Fruit fly (Drosophila melanogaster) whole organism, embryonic: Measurements from ENCODE around the gene TTLL5.

Source experiments
- Awh ChIP-seq: fragments of 200-800 bp; sonication (Bioruptor generic); IDR thresholded peaks from 2 replicates; pipeline ENCODE4, ENCODE4 v1.3.6; 2022; ENCODE audit warnings: missing biosample characterization, missing genetic modification characterization
- CG10321 ChIP-seq: fragments of 200-800 bp; sonication (Bioruptor generic); IDR thresholded peaks from 2 replicates; pipeline ENCODE4 v1.3.6; 2022; ENCODE audit warnings: missing biosample characterization, missing genetic modification characterization
- CG10431 ChIP-seq: fragments of 200-800 bp; sonication (Bioruptor generic); optimal IDR thresholded peaks from 3 replicates; lab custom pipeline; 2018; ENCODE audit warnings: missing biosample characterization, mild to moderate bottlenecking, missing genetic modification characterization
- CG11560 ChIP-seq: fragments of 200-800 bp; sonication (Bioruptor generic); IDR thresholded peaks from 3 replicates; pipeline ENCODE4 v1.3.6; 2022; ENCODE audit warnings: missing biosample characterization, missing genetic modification characterization
- CG17186 ChIP-seq: fragments of 200-800 bp; sonication (Bioruptor generic); optimal IDR thresholded peaks from 3 replicates; lab custom pipeline; 2017; ENCODE audit warnings: missing biosample characterization, missing genetic modification reagents, missing genetic modification characterization
- CG17612 ChIP-seq: fragments of 200-800 bp; sonication (Bioruptor generic); IDR thresholded peaks from 2 replicates; pipeline ENCODE4 v1.3.6; 2022; ENCODE audit warnings: missing biosample characterization, missing genetic modification characterization
- CG2199 ChIP-seq: fragments of 200-800 bp; sonication (Bioruptor generic); IDR thresholded peaks from 3 replicates; pipeline ENCODE4 v1.3.6; 2022; ENCODE audit warnings: missing biosample characterization, missing genetic modification characterization
- CG34224 ChIP-seq: fragments of 200-800 bp; sonication (Bioruptor generic); IDR thresholded peaks from 3 replicates; pipeline ENCODE4 v1.3.6; 2022; ENCODE audit warnings: missing biosample characterization, missing genetic modification characterization; ENCODE audit not compliant: partially characterized antibody
- CG6654 ChIP-seq: fragments of 200-800 bp; sonication (Bioruptor generic); optimal IDR thresholded peaks from 2 replicates; lab custom pipeline; 2017; ENCODE audit warnings: missing biosample characterization, mild to moderate bottlenecking, missing genetic modification characterization
- CG6689 ChIP-seq: fragments of 200-800 bp; sonication (Bioruptor generic); IDR thresholded peaks from 2 replicates; pipeline ENCODE4 v1.3.6; 2022; ENCODE audit warnings: missing biosample characterization, missing genetic modification characterization
- CG8089 ChIP-seq: fragments of 200-800 bp; sonication (Bioruptor generic); optimal IDR thresholded peaks from 3 replicates; lab custom pipeline; 2016; ENCODE audit warnings: missing biosample characterization, missing genetic modification characterization
- CG8359 ChIP-seq: fragments of 200-800 bp; sonication (Bioruptor generic); optimal IDR thresholded peaks from 2 replicates; lab custom pipeline; 2017; ENCODE audit warnings: missing biosample characterization, mild to moderate bottlenecking, missing genetic modification characterization, borderline replicate concordance
- Camta ChIP-seq: fragments of 200-800 bp; sonication (Bioruptor generic); optimal IDR thresholded peaks from 2 replicates; lab custom pipeline; 2016; ENCODE audit warnings: missing biosample characterization, missing genetic modification characterization
- CoRest ChIP-seq: fragments of 200-800 bp; sonication (Bioruptor generic); optimal IDR thresholded peaks from 3 replicates; lab custom pipeline; 2018; ENCODE audit warnings: missing biosample characterization, mild to moderate bottlenecking, missing genetic modification characterization, moderate library complexity
- D ChIP-seq, 2 experiments: fragments of 200-800 bp in 1 of 2; fragments of >200 bp in 1 of 2; sonication (Bioruptor generic) in 1 of 2; optimal IDR thresholded peaks; 2 replicates in 1 of 2; 3 replicates in 1 of 2; lab custom pipeline; 2017; ENCODE audit warnings: mild to moderate bottlenecking in 1 of 2, missing biosample characterization in 1 of 2, missing genetic modification characterization in 1 of 2, missing genetic modification reagents in 1 of 2
- D19B ChIP-seq: fragments of 200-800 bp; sonication (Bioruptor generic); optimal IDR thresholded peaks from 2 replicates; lab custom pipeline; 2017; ENCODE audit warnings: missing biosample characterization, mild to moderate bottlenecking, missing genetic modification characterization
- Dek ChIP-seq: fragments of 200-800 bp; sonication (Bioruptor generic); optimal IDR thresholded peaks from 3 replicates; lab custom pipeline; 2019; ENCODE audit warnings: missing biosample characterization, mild to moderate bottlenecking, missing genetic modification characterization, moderate library complexity
- Dref ChIP-seq: fragments of 200-800 bp; sonication (Bioruptor generic); IDR thresholded peaks from 2 replicates; pipeline ENCODE4 v1.3.6; 2022; ENCODE audit warnings: missing biosample characterization, missing genetic modification characterization
- Eip74EF ChIP-seq, 2 experiments: fragments of 200-800 bp in 1 of 2; fragments of >200 bp in 1 of 2; sonication (Bioruptor generic) in 1 of 2; optimal IDR thresholded peaks; 2 replicates each; lab custom pipeline; 2017 to 2019; ENCODE audit warnings: missing biosample characterization in 2 of 2, missing genetic modification characterization in 2 of 2, mild to moderate bottlenecking in 1 of 2, moderate library complexity in 1 of 2
- Fer3 ChIP-seq: fragments of 200-800 bp; sonication (Bioruptor generic); optimal IDR thresholded peaks from 2 replicates; lab custom pipeline; 2018; ENCODE audit warnings: missing biosample characterization, mild to moderate bottlenecking, missing genetic modification characterization, moderate library complexity
- HmgD ChIP-seq: fragments of 200-800 bp; sonication (Bioruptor generic); optimal IDR thresholded peaks from 3 replicates; lab custom pipeline; 2016; ENCODE audit warnings: missing biosample characterization, missing genetic modification characterization
- Kr ChIP-seq: fragments of 200-800 bp; sonication (Bioruptor generic); optimal IDR thresholded peaks from 2 replicates; lab custom pipeline; 2017; ENCODE audit warnings: missing biosample characterization, mild to moderate bottlenecking, missing genetic modification characterization
- NC2β ChIP-seq: fragments of 200-800 bp; sonication (Bioruptor generic); optimal IDR thresholded peaks from 2 replicates; lab custom pipeline; 2016; ENCODE audit warnings: missing biosample characterization, missing genetic modification characterization
- Nf-YB ChIP-seq: fragments of 200-800 bp; sonication (Bioruptor generic); optimal IDR thresholded peaks from 3 replicates; lab custom pipeline; 2019; ENCODE audit warnings: missing biosample characterization, mild to moderate bottlenecking, missing genetic modification characterization, moderate library complexity
- Rfx ChIP-seq: fragments of 200-800 bp; sonication (Bioruptor generic); IDR thresholded peaks from 2 replicates; pipeline ENCODE4 v1.3.6; 2022; ENCODE audit warnings: missing biosample characterization, missing genetic modification characterization
- Sin3A ChIP-seq: fragments of >200 bp; optimal IDR thresholded peaks from 2 replicates; lab custom pipeline; 2018
- Sox102F ChIP-seq: fragments of 200-800 bp; sonication (Bioruptor generic); optimal IDR thresholded peaks from 2 replicates; lab custom pipeline; 2018; ENCODE audit warnings: missing biosample characterization, mild to moderate bottlenecking, missing genetic modification characterization, moderate library complexity
- Ssrp ChIP-seq: fragments of 200-800 bp; sonication (Bioruptor generic); optimal IDR thresholded peaks from 2 replicates; lab custom pipeline; 2018; ENCODE audit warnings: missing biosample characterization, mild to moderate bottlenecking, missing genetic modification characterization, moderate library complexity
- Tbp ChIP-seq: fragments of >200 bp; optimal IDR thresholded peaks from 2 replicates; lab custom pipeline; 2018; ENCODE audit warnings: missing biosample characterization, missing genetic modification characterization
- ato ChIP-seq: fragments of 200-800 bp; sonication (Bioruptor generic); IDR thresholded peaks from 2 replicates; pipeline ENCODE4 v1.3.6; 2022; ENCODE audit warnings: missing biosample characterization, missing genetic modification characterization; ENCODE audit not compliant: partially characterized antibody
- cad ChIP-seq: fragments of >200 bp; optimal IDR thresholded peaks from 2 replicates; lab custom pipeline; 2017; ENCODE audit warnings: missing biosample characterization, missing genetic modification characterization
- chn ChIP-seq: fragments of 200-800 bp; sonication (Bioruptor generic); optimal IDR thresholded peaks from 2 replicates; lab custom pipeline; 2016; ENCODE audit warnings: missing biosample characterization, missing genetic modification characterization
- gcm ChIP-seq: fragments of 200-800 bp; sonication (Bioruptor generic); optimal IDR thresholded peaks from 2 replicates; lab custom pipeline; 2019; ENCODE audit warnings: missing biosample characterization, mild to moderate bottlenecking, missing genetic modification characterization, moderate library complexity
- gsb-n ChIP-seq: fragments of 200-800 bp; sonication (Bioruptor generic); optimal IDR thresholded peaks from 3 replicates; lab custom pipeline; 2018; ENCODE audit warnings: missing biosample characterization, mild to moderate bottlenecking, missing genetic modification characterization
- hth ChIP-seq: fragments of >200 bp; optimal IDR thresholded peaks from 2 replicates; lab custom pipeline; 2017; ENCODE audit warnings: inconsistent platforms
- kni ChIP-seq: fragments of 200-800 bp; sonication (Bioruptor generic); optimal IDR thresholded peaks from 3 replicates; lab custom pipeline; 2017; ENCODE audit warnings: mild to moderate bottlenecking, missing biosample characterization, missing genetic modification reagents, missing genetic modification characterization
- pho ChIP-seq: fragments of 200-800 bp; sonication (Bioruptor generic); optimal IDR thresholded peaks from 2 replicates; lab custom pipeline; 2016; ENCODE audit warnings: missing biosample characterization, missing genetic modification characterization
- phol ChIP-seq: fragments of 200-800 bp; sonication (Bioruptor generic); optimal IDR thresholded peaks from 3 replicates; lab custom pipeline; 2018; ENCODE audit warnings: missing biosample characterization, mild to moderate bottlenecking, missing genetic modification characterization, moderate library complexity
- row ChIP-seq: fragments of 200-800 bp; sonication (Bioruptor generic); IDR thresholded peaks from 3 replicates; pipeline ENCODE4 v1.3.6; 2022; ENCODE audit warnings: missing biosample characterization, missing genetic modification characterization
- salm ChIP-seq: fragments of 200-800 bp; sonication (Bioruptor generic); optimal IDR thresholded peaks from 2 replicates; lab custom pipeline; 2018; ENCODE audit warnings: missing biosample characterization, mild to moderate bottlenecking, missing genetic modification characterization
- sens ChIP-seq: fragments of 200-800 bp; sonication (Bioruptor generic); peaks from one replicate; lab custom pipeline; 2016; ENCODE audit warnings: missing biosample characterization, missing genetic modification characterization
- seq ChIP-seq: fragments of 200-800 bp; sonication (Bioruptor generic); IDR thresholded peaks from 2 replicates; pipeline ENCODE4 v1.3.6; 2022; ENCODE audit warnings: missing biosample characterization, missing genetic modification characterization
- slou ChIP-seq: fragments of 200-800 bp; sonication (Bioruptor generic); optimal IDR thresholded peaks from 3 replicates; lab custom pipeline; 2016; ENCODE audit warnings: missing biosample characterization, missing genetic modification characterization
- so ChIP-seq: fragments of 200-800 bp; sonication (Bioruptor generic); IDR thresholded peaks from 3 replicates; pipeline ENCODE4 v1.3.6; 2022; ENCODE audit warnings: missing biosample characterization, missing genetic modification characterization
- tin ChIP-seq: fragments of 200-800 bp; sonication (Bioruptor generic); optimal IDR thresholded peaks from 3 replicates; lab custom pipeline; 2016; ENCODE audit warnings: missing biosample characterization, missing genetic modification characterization
- tup ChIP-seq: fragments of 200-800 bp; sonication (Bioruptor generic); optimal IDR thresholded peaks from 2 replicates; lab custom pipeline; 2016; ENCODE audit warnings: missing biosample characterization, mild to moderate bottlenecking, missing genetic modification characterization, moderate library complexity
- vnd ChIP-seq: fragments of 200-800 bp; sonication (Bioruptor generic); IDR thresholded peaks from 3 replicates; pipeline ENCODE4 v1.3.6; 2022; ENCODE audit warnings: missing biosample characterization, missing genetic modification characterization; ENCODE audit not compliant: partially characterized antibody
- wek ChIP-seq: fragments of 200-800 bp; sonication (Bioruptor generic); optimal IDR thresholded peaks from 3 replicates; lab custom pipeline; 2018; ENCODE audit warnings: missing biosample characterization, mild to moderate bottlenecking, missing genetic modification characterization, moderate library complexity
- zf30C ChIP-seq: fragments of 200-800 bp; sonication (Bioruptor generic); optimal IDR thresholded peaks from 3 replicates; lab custom pipeline; 2018; ENCODE audit warnings: missing biosample characterization, mild to moderate bottlenecking, missing genetic modification characterization

Gene TTLL5

dm6 chr3R:25080446-25080845, 42.3 kb downstream of the TTLL5 start (continued):
- peak; percentile 43 for TF ChIP-seq CoRest (tag; lab: Kevin White, UChicago)
- no peak for TF ChIP-seq CG17612
- no peak for TF ChIP-seq Sin3A (lab: Kevin White, UChicago)
- TF ChIP-seq phol (tag; lab: Kevin White, UChicago) = no peak
- TF ChIP-seq ato (GFP tag; lab: Robert Waterston, UW) = 0 out of 2 replicates have a peak, but pooled peaks have one; percentile 25
- TF ChIP-seq CG8359 (GFP tag; lab: Kevin White, UChicago) = no peak
- TF ChIP-seq Tbp (GFP tag; lab: Kevin White, UChicago) = no peak
- peak; percentile 75; the same call in 1 of the 3 replicates for TF ChIP-seq CG2199 (GFP tag; lab: Robert Waterston, UW)
- no peak for TF ChIP-seq Dek (tag; lab: Kevin White, UChicago)
- TF ChIP-seq so (GFP tag; lab: Robert Waterston, UW) = no peak
- TF ChIP-seq Awh (GFP tag; lab: Robert Waterston, UW) = 0 out of 2 replicates have a peak, but pooled peaks have one; percentile 8
- TF ChIP-seq Nf-YB = peak; percentile 100
- TF ChIP-seq D (optimal IDR thresholded peaks at IDR 0.05; lab: Kevin White, UChicago) = no peak
- no peak for TF ChIP-seq D (GFP tag; optimal IDR thresholded peaks at IDR 0.05; lab: Kevin White, UChicago)
- TF ChIP-seq pho = no peak
- peak; percentile 41; the same call in 1 of the 3 replicates for TF ChIP-seq CG34224
- no peak for TF ChIP-seq chn (GFP tag; lab: Kevin White, UChicago)
- peak; percentile 41 for TF ChIP-seq zf30C (GFP tag; lab: Kevin White, UChicago)
- no peak for TF ChIP-seq Camta (GFP tag; lab: Kevin White, UChicago)
- TF ChIP-seq seq (GFP tag; lab: Robert Waterston, UW) = peak; percentile 44; the same call in 1 of the 2 replicates
- no peak for TF ChIP-seq Ssrp (tag; lab: Kevin White, UChicago)
- no peak for TF ChIP-seq Kr
- TF ChIP-seq CG10321 (GFP tag; lab: Robert Waterston, UW) = peak; percentile 98
- no peak for TF ChIP-seq tin (GFP tag; lab: Kevin White, UChicago)
- no peak for TF ChIP-seq Fer3 (tag; lab: Kevin White, UChicago)
- TF ChIP-seq CG6654 (GFP tag; lab: Kevin White, UChicago) = no peak
- TF ChIP-seq row = peak; percentile 20; the same call in 1 of the 3 replicates
- TF ChIP-seq CG17186 (GFP tag; lab: Kevin White, UChicago) = no peak
- TF ChIP-seq slou = no peak
- TF ChIP-seq sens (GFP tag; lab: Kevin White, UChicago) = peak; percentile 37
- TF ChIP-seq Rfx (GFP tag; lab: Robert Waterston, UW) = no peak
- no peak for TF ChIP-seq Dref
- no peak for TF ChIP-seq tup (GFP tag; lab: Kevin White, UChicago)
- peak; percentile 22 for TF ChIP-seq wek (GFP tag; lab: Kevin White, UChicago)

dm6 chr3R:25078665-25079064, 44.1 kb downstream of the TTLL5 start:
- TF ChIP-seq sens (GFP tag; lab: Kevin White, UChicago) (peak; percentile 44), cad (GFP tag; lab: Kevin White, UChicago) (peak; percentile 43), gsb-n (tag; lab: Kevin White, UChicago) (peak; percentile 94), NC2β (GFP tag; lab: Kevin White, UChicago) (no peak), D19B (GFP tag; lab: Kevin White, UChicago) (peak; percentile 3), HmgD (GFP tag; lab: Kevin White, UChicago) (no peak)

- TF ChIP-seq D (optimal IDR thresholded peaks at IDR 0.05; lab: Kevin White, UChicago) = peak; percentile 16
- no peak for TF ChIP-seq D (GFP tag; optimal IDR thresholded peaks at IDR 0.05; lab: Kevin White, UChicago)
- no peak for TF ChIP-seq CG6689 (GFP tag; lab: Robert Waterston, UW)
- no peak for TF ChIP-seq gcm (GFP tag; lab: Kevin White, UChicago)
- TF ChIP-seq CG10431 (GFP tag; lab: Kevin White, UChicago) = no peak
- no peak for TF ChIP-seq Eip74EF (GFP tag; optimal IDR thresholded peaks at IDR 0.05; lab: Kevin White, UChicago)
- no peak for TF ChIP-seq CG11560 (tag; lab: Robert Waterston, UW)
- no peak for TF ChIP-seq salm (tag; lab: Kevin White, UChicago)
- TF ChIP-seq hth (lab: Kevin White, UChicago) = peak; percentile 50
- TF ChIP-seq CG8359 (GFP tag; lab: Kevin White, UChicago) = no peak
- no peak for TF ChIP-seq CG8089 (GFP tag; lab: Kevin White, UChicago)
- no peak for TF ChIP-seq Sox102F (GFP tag; lab: Kevin White, UChicago)
- peak; percentile 23 for TF ChIP-seq kni
- TF ChIP-seq vnd (GFP tag; lab: Robert Waterston, UW) = no peak
Observed at dm6 chr3R:25077280-25077820, 45.4 kb downstream of the TTLL5 start.
